Worm (Caenorhabditis elegans): ENCODE measurements around the gene ets-7.

ce11 chrV:7539015-7539414 lies 19.6 kb downstream of the ets-7 start, which contains the start of gene srh-268:
- no peak for TF ChIP-seq tbx-11 (GFP tag; IDR thresholded peaks at IDR 0.05)
- no peak for TF ChIP-seq aly-1 (tag; optimal IDR thresholded peaks at IDR 0.05)
- no peak for TF ChIP-seq ama-1 (optimal IDR thresholded peaks at IDR 0.05)
- no peak for TF ChIP-seq flt-1 (GFP tag; IDR thresholded peaks at IDR 0.05)
- TF ChIP-seq ceh-36 (tag; optimal IDR thresholded peaks at IDR 0.05) = no peak
- no peak for TF ChIP-seq pes-1 (GFP tag; IDR thresholded peaks at IDR 0.05)
- TF ChIP-seq hmbx-1 (tag; optimal IDR thresholded peaks at IDR 0.05) = no peak
- TF ChIP-seq tbx-37 (GFP tag; conservative IDR thresholded peaks at IDR 0.05) = no peak

Data from whole organism, early embryonic.